Fruit fly (Drosophila melanogaster) S2 (cell line): ENCODE results near the gene Mtr3.

ENCODE experiments used
- CG8478 ChIP-seq: fragments of >200 bp; optimal IDR thresholded peaks from 2 replicates; lab custom pipeline; 2018
- CTCF ChIP-seq, 2 experiments: fragments of >200 bp; optimal IDR thresholded peaks; 2 replicates each; lab custom pipeline; 2018

DNA sequence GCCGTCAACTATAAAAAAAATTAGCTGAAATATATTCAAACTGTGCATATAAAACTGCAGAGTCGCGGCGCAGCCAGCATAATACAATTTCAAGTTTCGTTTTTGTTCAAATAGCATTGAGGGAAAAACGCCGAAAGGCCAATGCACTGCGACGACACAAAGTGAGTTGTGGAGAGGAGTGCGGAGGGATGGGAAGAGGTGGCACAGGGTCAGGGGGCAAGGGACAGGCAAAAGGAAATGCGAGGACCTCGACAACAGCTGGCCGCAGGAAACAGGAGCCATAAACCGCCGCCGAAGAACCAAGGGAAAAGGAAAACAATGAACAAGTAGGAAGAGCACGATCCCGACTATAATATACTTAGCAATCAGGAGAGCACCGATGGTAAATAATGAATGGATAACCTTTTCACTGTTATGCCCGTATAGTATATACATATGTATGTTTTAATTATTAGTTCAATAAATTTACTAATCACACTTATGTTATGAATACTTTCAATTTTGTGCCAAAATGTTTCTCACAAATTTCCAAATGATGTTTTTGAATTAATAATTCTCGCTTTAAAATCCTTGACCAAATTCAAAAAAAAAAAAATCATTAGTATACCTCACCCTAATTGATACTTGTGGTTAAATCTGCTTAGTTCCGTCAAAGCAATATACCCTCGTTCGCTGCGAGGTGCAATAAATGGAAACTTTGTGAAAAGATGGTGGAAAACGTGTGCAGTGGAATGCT lies 14.8 kb downstream of the Mtr3 start:
- TF ChIP-seq CG8478 (lab: Kevin White, UChicago): no peak
- TF ChIP-seq CTCF (optimal IDR thresholded peaks at IDR 0.05; lab: Kevin White, UChicago): no peak
